Fruit fly (Drosophila melanogaster): Measurements from ENCODE around the gene Ugt302K1.

Gene Ugt302K1

dm6 chr3R:11200885-11201421, 47.3 kb upstream of the Ugt302K1 start (continued):
- peak; percentile 66 for TF ChIP-seq PHDP (tag; optimal IDR thresholded peaks at IDR 0.05)
- TF ChIP-seq CG15479 (GFP tag; optimal IDR thresholded peaks at IDR 0.05): no peak
- TF ChIP-seq cato (GFP tag; optimal IDR thresholded peaks at IDR 0.05; ENCODE audit: borderline replicate concordance): no peak
- TF ChIP-seq toy (GFP tag; IDR thresholded peaks at IDR 0.05): no peak
- TF ChIP-seq CG3838 (GFP tag; optimal IDR thresholded peaks at IDR 0.05): no peak
- no peak for TF ChIP-seq B-H2 (GFP tag; optimal IDR thresholded peaks at IDR 0.05)
- TF ChIP-seq Six4 (GFP tag; optimal IDR thresholded peaks at IDR 0.05): peak; percentile 25
- peak; percentile 7 for TF ChIP-seq Usf (GFP tag; optimal IDR thresholded peaks at IDR 0.05)
- TF ChIP-seq CG6254 (GFP tag; optimal IDR thresholded peaks at IDR 0.05): no peak
- peak; percentile 50 for TF ChIP-seq HLH3B (GFP tag; IDR thresholded peaks at IDR 0.05)
- TF ChIP-seq dmrt99B (tag; optimal IDR thresholded peaks at IDR 0.05): peak; percentile 61
- no peak for TF ChIP-seq slp2 (GFP tag; optimal IDR thresholded peaks at IDR 0.05)
- TF ChIP-seq zfh1 (GFP tag; IDR thresholded peaks at IDR 0.05): peak; percentile 58; the same call in 1 of the 3 replicates
- TF ChIP-seq CG5180 (GFP tag; optimal IDR thresholded peaks at IDR 0.05): no peak
- TF ChIP-seq Hsf (GFP tag; optimal IDR thresholded peaks at IDR 0.05): no peak
- TF ChIP-seq CG10462 (GFP tag; optimal IDR thresholded peaks at IDR 0.05): no peak
- TF ChIP-seq CG11560 (tag; IDR thresholded peaks at IDR 0.05): no peak
- TF ChIP-seq dimm (GFP tag; IDR thresholded peaks at IDR 0.05): no peak

dm6 chr3R:11200042-11200884, 46.6 kb upstream of the Ugt302K1 start:
- TF ChIP-seq hth (optimal IDR thresholded peaks at IDR 0.05) (no peak), CG17829 (tag; optimal IDR thresholded peaks at IDR 0.05) (peak; percentile 14), CG8478 (optimal IDR thresholded peaks at IDR 0.05) (no peak), grau (tag; optimal IDR thresholded peaks at IDR 0.05) (no peak), Fer2 (tag; optimal IDR thresholded peaks at IDR 0.05) (no peak), CG1529 (GFP tag; optimal IDR thresholded peaks at IDR 0.05) (peak; percentile 27), ftz-f1 (GFP tag; optimal IDR thresholded peaks at IDR 0.05) (no peak), CG14710 (tag; optimal IDR thresholded peaks at IDR 0.05) (no peak), CG34422 (GFP tag; IDR thresholded peaks at IDR 0.05) (peak; percentile 13; the same call in 1 of the 3 replicates), Lpt (GFP tag; optimal IDR thresholded peaks at IDR 0.05) (no peak), prd (optimal IDR thresholded peaks at IDR 0.05) (no peak), prd (GFP tag; IDR thresholded peaks at IDR 0.05) (no peak), CG10267 (tag; optimal IDR thresholded peaks at IDR 0.05) (no peak), Med (GFP tag) (peak; percentile 57), CG5953 (GFP tag; IDR thresholded peaks at IDR 0.05) (no peak), CG11560 (tag; IDR thresholded peaks at IDR 0.05) (no peak), CG17802 (tag; optimal IDR thresholded peaks at IDR 0.05) (no peak), zf30C (GFP tag; optimal IDR thresholded peaks at IDR 0.05) (no peak), Sox100B (GFP tag; optimal IDR thresholded peaks at IDR 0.05) (peak; percentile 30), Mes4 (GFP tag; optimal IDR thresholded peaks at IDR 0.05) (no peak), Side (GFP tag; optimal IDR thresholded peaks at IDR 0.05) (no peak), CG16813 (GFP tag; IDR thresholded peaks at IDR 0.05; ENCODE audit: partially characterized antibody) (no peak), Atf3 (GFP tag; optimal IDR thresholded peaks at IDR 0.05) (no peak), Ptx1 (GFP tag; IDR thresholded peaks at IDR 0.05) (no peak), Scr (GFP tag; IDR thresholded peaks at IDR 0.05; ENCODE audit: partially characterized antibody) (no peak), Max (GFP tag; optimal IDR thresholded peaks at IDR 0.05) (no peak), CG12071 (GFP tag; optimal IDR thresholded peaks at IDR 0.05) (peak; percentile 2), sd (tag; optimal IDR thresholded peaks at IDR 0.05) (no peak), CG13624 (GFP tag; optimal IDR thresholded peaks at IDR 0.05) (no peak), E2f2 (GFP tag; IDR thresholded peaks at IDR 0.05) (no peak), ash1 (GFP tag; optimal IDR thresholded peaks at IDR 0.05) (no peak), CG2889 (GFP tag; IDR thresholded peaks at IDR 0.05) (no peak), CG9797 (GFP tag; optimal IDR thresholded peaks at IDR 0.05) (no peak)
